Fruit fly (Drosophila melanogaster): ENCODE results near the gene CG1504.

- TF ChIP-seq pan (optimal IDR thresholded peaks at IDR 0.05) = no peak
- no peak for TF ChIP-seq Dfd (GFP tag; optimal IDR thresholded peaks at IDR 0.05)
- no peak for TF ChIP-seq Hr83 (GFP tag; optimal IDR thresholded peaks at IDR 0.05; ENCODE audit: poor library complexity, severe bottlenecking)
- no peak for TF ChIP-seq br (GFP tag; optimal IDR thresholded peaks at IDR 0.05)
- TF ChIP-seq Abd-B (GFP tag; optimal IDR thresholded peaks at IDR 0.05) = no peak
- no peak for TF ChIP-seq psq (GFP tag; optimal IDR thresholded peaks at IDR 0.05)
- TF ChIP-seq Dif (GFP tag; optimal IDR thresholded peaks at IDR 0.05; ENCODE audit: partially characterized antibody) = no peak
Observed at dm6 chrX:20327144-20327543, 3.0 kb downstream of the CG1504 start, which contains the start of gene CG1631.

Measured in whole organism, wandering third instar larva.